Worm (Caenorhabditis elegans): Measurements from ENCODE around the gene T14G8.3.

The T14G8.3 gene

DNA sequence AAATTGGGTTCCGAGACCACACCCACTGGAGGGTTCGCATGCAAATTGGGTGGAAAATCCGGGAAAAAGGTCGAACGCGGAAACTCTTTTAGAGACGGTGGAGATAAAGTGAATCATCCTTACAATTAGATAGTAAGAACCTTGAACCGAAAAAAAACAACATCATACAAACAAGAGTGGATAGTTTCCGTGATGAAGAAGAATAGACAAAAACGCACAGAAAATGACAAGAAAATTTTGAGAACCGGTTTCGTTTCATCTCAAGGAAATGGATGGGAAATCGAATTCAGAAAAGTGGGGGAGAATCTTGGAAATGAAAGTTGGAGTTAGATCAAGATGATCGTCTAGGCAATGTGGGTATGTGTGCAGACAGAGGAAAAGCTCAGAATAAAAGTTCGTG, 45.7 kb upstream of the T14G8.3 start:
- TF ChIP-seq rnt-1 (tag; optimal IDR thresholded peaks at IDR 0.05) (peak; percentile 1), nhr-85 (tag) (peak; percentile 71), nhr-20 (tag; optimal IDR thresholded peaks at IDR 0.05) (peak; percentile 14), unc-62 (GFP tag; optimal IDR thresholded peaks at IDR 0.05) (no peak), blmp-1 (tag; optimal IDR thresholded peaks at IDR 0.05) (peak; percentile 74), fos-1 (tag; optimal IDR thresholded peaks at IDR 0.05) (no peak), grh-1 (GFP tag; IDR thresholded peaks at IDR 0.05) (peak; percentile 60), elt-3 (tag; optimal IDR thresholded peaks at IDR 0.05) (peak in 2 of 6 experiments; percentile 4 to 52), lin-14 (GFP tag; optimal IDR thresholded peaks at IDR 0.05) (peak; percentile 56)

DNA sequence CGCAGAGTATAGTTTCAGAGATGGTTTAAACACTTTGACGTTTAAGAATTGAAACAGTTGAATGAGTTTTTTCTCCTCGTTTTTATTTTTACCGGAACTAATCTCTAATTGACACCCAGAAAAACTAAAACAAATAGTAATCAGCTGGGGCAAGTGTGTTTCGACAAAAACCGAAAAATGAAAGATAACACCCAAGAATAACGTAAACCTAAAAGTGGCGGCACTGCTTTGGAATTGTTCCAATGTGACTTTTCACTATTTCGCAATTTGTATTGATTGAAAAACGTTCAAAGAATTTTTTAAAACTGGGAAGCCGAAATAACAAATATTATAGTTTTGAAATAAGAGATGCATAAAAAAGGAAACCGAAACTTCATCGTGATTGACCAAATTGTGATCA, 42.3 kb upstream of the T14G8.3 start:
- no peak for TF ChIP-seq rnt-1 (tag; optimal IDR thresholded peaks at IDR 0.05)
- no peak for TF ChIP-seq C16A3.4 (tag; optimal IDR thresholded peaks at IDR 0.05)
- no peak for TF ChIP-seq skn-1 (tag; optimal IDR thresholded peaks at IDR 0.05)
- no peak for TF ChIP-seq alr-1 (tag; optimal IDR thresholded peaks at IDR 0.05; ENCODE audit: borderline replicate concordance)
- no peak for TF ChIP-seq nhr-84 (tag; optimal IDR thresholded peaks at IDR 0.05)
- TF ChIP-seq lsy-2 (tag; optimal IDR thresholded peaks at IDR 0.05), result no peak
- TF ChIP-seq ceh-88 (GFP tag; IDR thresholded peaks at IDR 0.05), result no peak
- TF ChIP-seq pax-3 (tag; optimal IDR thresholded peaks at IDR 0.05), result no peak
- TF ChIP-seq ceh-82 (tag; optimal IDR thresholded peaks at IDR 0.05), result no peak
- TF ChIP-seq elt-2 (tag; optimal IDR thresholded peaks at IDR 0.05), result no peak
- no peak for TF ChIP-seq aly-2 (tag; optimal IDR thresholded peaks at IDR 0.05)
- no peak for TF ChIP-seq vab-15 (tag; optimal IDR thresholded peaks at IDR 0.05)
- TF ChIP-seq fkh-8 (tag; optimal IDR thresholded peaks at IDR 0.05), result no peak
- no peak for TF ChIP-seq fos-1 (tag; optimal IDR thresholded peaks at IDR 0.05)
- no peak for TF ChIP-seq unc-98 (GFP tag; IDR thresholded peaks at IDR 0.05)

DNA sequence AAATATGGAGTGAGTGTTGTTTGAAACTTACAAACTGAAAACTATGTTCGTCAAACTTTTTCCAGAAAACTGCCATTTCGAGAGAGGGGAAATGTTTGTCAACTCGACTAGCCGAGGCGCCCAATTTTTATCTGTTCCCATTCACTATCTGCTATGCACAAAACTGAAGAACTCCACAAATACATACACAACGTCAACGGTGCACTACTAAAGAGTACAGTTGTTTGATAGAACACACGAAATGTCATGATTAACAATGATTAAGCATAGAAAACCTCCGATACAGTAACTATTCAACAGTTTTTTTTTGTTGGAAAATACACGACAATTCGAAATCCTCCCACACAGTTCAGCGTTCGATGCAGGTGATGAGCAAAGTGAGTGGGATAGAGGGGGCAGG, 41.5 kb upstream of the T14G8.3 start:
- TF ChIP-seq ceh-82 (tag; optimal IDR thresholded peaks at IDR 0.05), result no peak
- TF ChIP-seq F16B12.6 (tag; optimal IDR thresholded peaks at IDR 0.05), result no peak
- TF ChIP-seq tbx-2 (tag; optimal IDR thresholded peaks at IDR 0.05), result no peak
- TF ChIP-seq tlp-1 (tag; optimal IDR thresholded peaks at IDR 0.05), result no peak
- TF ChIP-seq lin-39 (tag; optimal IDR thresholded peaks at IDR 0.05), result no peak
- TF ChIP-seq mdl-1 (tag; optimal IDR thresholded peaks at IDR 0.05), result no peak
- TF ChIP-seq ets-5 (GFP tag; IDR thresholded peaks at IDR 0.05), result no peak
- TF ChIP-seq snu-23 (GFP tag; optimal IDR thresholded peaks at IDR 0.05), result no peak
- TF ChIP-seq efl-1 (optimal IDR thresholded peaks at IDR 0.05), result no peak
- no peak for TF ChIP-seq efl-1 (GFP tag; optimal IDR thresholded peaks at IDR 0.05 in 1 of 2)
- no peak for TF ChIP-seq snpc-4 (tag; optimal IDR thresholded peaks at IDR 0.05)
- TF ChIP-seq ztf-4 (tag; optimal IDR thresholded peaks at IDR 0.05), result no peak
- TF ChIP-seq hlh-17 (GFP tag; optimal IDR thresholded peaks at IDR 0.05; ENCODE audit: borderline replicate concordance), result no peak
- no peak for TF ChIP-seq fkh-8 (tag; optimal IDR thresholded peaks at IDR 0.05)
- TF ChIP-seq dpl-1 (GFP tag; optimal IDR thresholded peaks at IDR 0.05), result no peak

ce11 chrX:12825174-12825573, 35.9 kb upstream of the T14G8.3 start:
- no peak for TF ChIP-seq efl-1 (optimal IDR thresholded peaks at IDR 0.05)
- TF ChIP-seq efl-1 (GFP tag; optimal IDR thresholded peaks at IDR 0.05 in 1 of 2), result peak in 1 of 2 experiments; percentile 92
- TF ChIP-seq mdl-1 (tag; optimal IDR thresholded peaks at IDR 0.05), result no peak

DNA sequence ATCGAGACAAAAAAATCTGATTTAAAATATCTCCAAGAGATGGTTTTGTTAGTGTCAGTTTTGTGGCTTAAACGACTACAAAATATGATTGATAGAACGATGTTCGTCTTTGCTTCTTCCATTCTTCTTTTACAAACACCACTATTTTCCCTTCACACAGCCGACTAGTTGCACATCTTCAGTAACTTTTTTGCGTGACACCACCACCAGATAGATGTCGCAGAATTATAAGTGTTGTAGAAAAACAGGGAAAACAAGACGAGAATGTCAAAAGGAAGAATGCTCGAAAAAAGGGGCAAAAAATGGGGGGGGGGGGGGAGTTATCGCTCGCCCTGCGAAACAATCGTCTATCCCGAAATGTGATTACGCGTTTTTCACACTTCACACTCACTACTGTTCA, 34.3 kb upstream of the T14G8.3 start:
- TF ChIP-seq efl-1 (optimal IDR thresholded peaks at IDR 0.05), result no peak
- peak in 1 of 2 experiments; percentile 58 for TF ChIP-seq efl-1 (GFP tag; optimal IDR thresholded peaks at IDR 0.05 in 1 of 2)
- TF ChIP-seq lin-13 (GFP tag; optimal IDR thresholded peaks at IDR 0.05), result no peak

Data from whole organism, L1 larva.